Worm (Caenorhabditis elegans): ENCODE data around the gene trh-1.

ce11 chrIV:17351586-17351985 is 16.8 kb upstream of the trh-1 start, which contains the start of gene clec-199:
- no peak for TF ChIP-seq ceh-16 (tag; optimal IDR thresholded peaks at IDR 0.05)
- no peak for TF ChIP-seq zag-1 (tag; optimal IDR thresholded peaks at IDR 0.05)
- no peak for TF ChIP-seq pqm-1 (tag; optimal IDR thresholded peaks at IDR 0.05)
- TF ChIP-seq nhr-237 (tag; optimal IDR thresholded peaks at IDR 0.05), result no peak
- no peak for TF ChIP-seq nhr-12 (tag; optimal IDR thresholded peaks at IDR 0.05)
- no peak for TF ChIP-seq aly-2 (tag; optimal IDR thresholded peaks at IDR 0.05)
- no peak for TF ChIP-seq nhr-28 (tag; optimal IDR thresholded peaks at IDR 0.05)

Measured in whole organism, L3 larva.